Worm (Caenorhabditis elegans) whole organism, L2 larva: ENCODE data around the gene clec-38.

Source experiments
- ama-1 ChIP-seq: fragments of 150-350 bp; optimal IDR thresholded peaks from 2 replicates; lab custom pipeline; 2018; ENCODE audit warnings: inconsistent platforms
- dmd-4 ChIP-seq: sonication (generic microtip); optimal IDR thresholded peaks from 2 replicates; lab custom pipeline; 2017; ENCODE audit warnings: missing biosample characterization, missing genetic modification characterization
- elt-1 ChIP-seq: fragments of 150-350 bp; optimal IDR thresholded peaks from 2 replicates; lab custom pipeline; 2014; ENCODE audit warnings: missing biosample characterization, missing genetic modification characterization
- elt-3 ChIP-seq: sonication (generic microtip); optimal IDR thresholded peaks from 2 replicates; lab custom pipeline; 2017; ENCODE audit warnings: missing biosample characterization, missing genetic modification characterization
- lsy-2 ChIP-seq, 2 experiments: fragments of 150-350 bp in 1 of 2; sonication (generic microtip) in 1 of 2; optimal IDR thresholded peaks; 2 replicates each; lab custom pipeline; 2014 to 2017; ENCODE audit warnings: missing biosample characterization in 2 of 2, missing genetic modification characterization in 2 of 2
- nhr-21 ChIP-seq: fragments of 150-350 bp; optimal IDR thresholded peaks from 2 replicates; lab custom pipeline; 2014; ENCODE audit warnings: missing biosample characterization, missing genetic modification characterization
- nhr-77 ChIP-seq: fragments of 150-350 bp; optimal IDR thresholded peaks from 2 replicates; lab custom pipeline; 2014; ENCODE audit warnings: missing biosample characterization, missing genetic modification characterization
- snpc-4 ChIP-seq: fragments of 150-350 bp; optimal IDR thresholded peaks from 2 replicates; lab custom pipeline; 2014; ENCODE audit warnings: missing biosample characterization, missing genetic modification characterization
- unc-62 ChIP-seq: fragments of 150-350 bp; optimal IDR thresholded peaks from 2 replicates; lab custom pipeline; 2014; ENCODE audit warnings: missing biosample characterization, missing genetic modification reagents, missing genetic modification characterization
- ztf-11 ChIP-seq: sonication (generic microtip); optimal IDR thresholded peaks from 2 replicates; lab custom pipeline; 2017; ENCODE audit warnings: missing biosample characterization, missing genetic modification characterization

DNA sequence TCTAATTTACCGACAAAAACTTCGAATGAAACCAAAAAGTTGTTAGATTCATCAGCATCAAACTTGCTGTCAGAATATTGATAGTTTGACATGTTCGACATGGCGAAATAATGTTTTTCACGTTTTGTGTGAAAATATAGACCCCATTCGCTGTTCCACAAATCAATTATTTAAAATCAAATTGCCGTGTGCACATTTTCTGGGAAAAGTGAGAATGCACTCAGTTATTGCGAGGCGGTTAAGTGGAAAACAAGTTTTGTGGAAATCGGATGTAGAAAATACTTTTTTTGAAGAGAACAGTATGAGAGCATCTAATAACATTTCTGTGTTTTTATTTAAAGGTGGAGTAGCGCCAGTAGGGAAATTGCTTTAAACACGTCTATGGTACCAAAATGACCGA is 41.7 kb downstream of the clec-38 start, which contains the start of gene srw-42:
- TF ChIP-seq elt-1 (tag; lab: Kevin White, UChicago) (no peak), nhr-77 (tag; lab: Kevin White, UChicago) (no peak), unc-62 (GFP tag; lab: Kevin White, UChicago) (no peak), ama-1 (lab: Kevin White, UChicago) (no peak), dmd-4 (tag; lab: Kevin White, UChicago) (no peak), elt-3 (tag; lab: Kevin White, UChicago) (no peak), lsy-2 (tag; optimal IDR thresholded peaks at IDR 0.05; lab: Kevin White, UChicago) (no peak), ztf-11 (tag; lab: Kevin White, UChicago) (no peak), snpc-4 (tag; lab: Kevin White, UChicago) (no peak), nhr-21 (tag; lab: Kevin White, UChicago) (no peak)
